Fruit fly (Drosophila melanogaster): ENCODE measurements around the gene CG11630.

The CG11630 gene

DNA sequence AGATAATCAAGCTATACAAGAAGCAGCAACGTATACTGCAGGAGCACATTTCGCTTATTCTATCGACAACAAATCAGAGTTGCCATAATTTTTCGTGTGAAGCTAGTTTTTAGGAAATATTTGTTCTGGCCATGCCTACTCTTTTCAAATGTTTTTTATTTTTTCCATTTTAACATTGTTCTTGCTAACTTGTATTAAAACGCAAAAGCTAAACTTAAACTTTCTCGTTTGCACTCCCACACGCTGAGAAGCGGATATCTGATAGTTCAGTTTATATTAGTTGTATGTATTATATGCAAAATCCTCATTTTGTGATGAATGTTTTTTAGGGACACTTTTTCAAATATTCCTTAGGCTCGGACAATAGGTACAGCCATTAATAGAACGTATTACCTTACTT is at the start of gene CG11630:
Gene CG11630, minus strand, starts transcription at position 101 of the 400 bp plus-strand sequence.
- TF ChIP-seq br (GFP tag; optimal IDR thresholded peaks at IDR 0.05) (no peak), Hnf4 (GFP tag; optimal IDR thresholded peaks at IDR 0.05) (no peak), dl (GFP tag; optimal IDR thresholded peaks at IDR 0.05; ENCODE audit: insufficient read depth in 1 of 2, partially characterized antibody in 2 of 2) (no peak), Myc (optimal IDR thresholded peaks at IDR 0.05) (no peak), CG32264 (GFP tag; optimal IDR thresholded peaks at IDR 0.05) (no peak), N (GFP tag; optimal IDR thresholded peaks at IDR 0.05) (no peak), h (GFP tag; optimal IDR thresholded peaks at IDR 0.05) (no peak), lola (GFP tag; optimal IDR thresholded peaks at IDR 0.05) (no peak), GATAd (GFP tag; optimal IDR thresholded peaks at IDR 0.05) (no peak), Mio (GFP tag; optimal IDR thresholded peaks at IDR 0.05) (no peak)

dm6 chr2L:21832200-21832831 is 48.5 kb upstream of the CG11630 start:
- TF ChIP-seq foxo (GFP tag; optimal IDR thresholded peaks at IDR 0.05) (no peak), psq (GFP tag; optimal IDR thresholded peaks at IDR 0.05) (no peak)

- no peak for TF ChIP-seq lola (GFP tag; optimal IDR thresholded peaks at IDR 0.05)
- no peak for TF ChIP-seq foxo (GFP tag; optimal IDR thresholded peaks at IDR 0.05)
- no peak for TF ChIP-seq Vsx2 (GFP tag; optimal IDR thresholded peaks at IDR 0.05; ENCODE audit: partially characterized antibody)
- TF ChIP-seq Jra (GFP tag; optimal IDR thresholded peaks at IDR 0.05): no peak
- no peak for TF ChIP-seq rgr (GFP tag; optimal IDR thresholded peaks at IDR 0.05)
- TF ChIP-seq woc (GFP tag; optimal IDR thresholded peaks at IDR 0.05): no peak
- no peak for TF ChIP-seq OdsH (GFP tag; optimal IDR thresholded peaks at IDR 0.05)
- no peak for TF ChIP-seq br (GFP tag; optimal IDR thresholded peaks at IDR 0.05)
- TF ChIP-seq jim (GFP tag; optimal IDR thresholded peaks at IDR 0.05): no peak
These were observed 46.5 kb upstream of the CG11630 start for dm6 chr2L:21830317-21830716.

dm6 chr2L:21828791-21829184 is 44.9 kb upstream of the CG11630 start:
- TF ChIP-seq woc (GFP tag; optimal IDR thresholded peaks at IDR 0.05) (no peak), Sp1 (GFP tag; optimal IDR thresholded peaks at IDR 0.05) (no peak), Mio (GFP tag; optimal IDR thresholded peaks at IDR 0.05) (no peak), HLH106 (tag; optimal IDR thresholded peaks at IDR 0.05) (no peak), GATAd (GFP tag; optimal IDR thresholded peaks at IDR 0.05) (no peak), Abd-B (GFP tag; optimal IDR thresholded peaks at IDR 0.05) (no peak), Myc (optimal IDR thresholded peaks at IDR 0.05) (no peak), N (GFP tag; optimal IDR thresholded peaks at IDR 0.05) (no peak), fru (GFP tag; optimal IDR thresholded peaks at IDR 0.05) (no peak), sv (GFP tag; optimal IDR thresholded peaks at IDR 0.05) (no peak), Hnf4 (GFP tag; optimal IDR thresholded peaks at IDR 0.05) (no peak), Vsx2 (GFP tag; optimal IDR thresholded peaks at IDR 0.05; ENCODE audit: partially characterized antibody) (no peak), Dif (GFP tag; optimal IDR thresholded peaks at IDR 0.05; ENCODE audit: partially characterized antibody) (no peak), psq (GFP tag; optimal IDR thresholded peaks at IDR 0.05) (no peak)

DNA sequence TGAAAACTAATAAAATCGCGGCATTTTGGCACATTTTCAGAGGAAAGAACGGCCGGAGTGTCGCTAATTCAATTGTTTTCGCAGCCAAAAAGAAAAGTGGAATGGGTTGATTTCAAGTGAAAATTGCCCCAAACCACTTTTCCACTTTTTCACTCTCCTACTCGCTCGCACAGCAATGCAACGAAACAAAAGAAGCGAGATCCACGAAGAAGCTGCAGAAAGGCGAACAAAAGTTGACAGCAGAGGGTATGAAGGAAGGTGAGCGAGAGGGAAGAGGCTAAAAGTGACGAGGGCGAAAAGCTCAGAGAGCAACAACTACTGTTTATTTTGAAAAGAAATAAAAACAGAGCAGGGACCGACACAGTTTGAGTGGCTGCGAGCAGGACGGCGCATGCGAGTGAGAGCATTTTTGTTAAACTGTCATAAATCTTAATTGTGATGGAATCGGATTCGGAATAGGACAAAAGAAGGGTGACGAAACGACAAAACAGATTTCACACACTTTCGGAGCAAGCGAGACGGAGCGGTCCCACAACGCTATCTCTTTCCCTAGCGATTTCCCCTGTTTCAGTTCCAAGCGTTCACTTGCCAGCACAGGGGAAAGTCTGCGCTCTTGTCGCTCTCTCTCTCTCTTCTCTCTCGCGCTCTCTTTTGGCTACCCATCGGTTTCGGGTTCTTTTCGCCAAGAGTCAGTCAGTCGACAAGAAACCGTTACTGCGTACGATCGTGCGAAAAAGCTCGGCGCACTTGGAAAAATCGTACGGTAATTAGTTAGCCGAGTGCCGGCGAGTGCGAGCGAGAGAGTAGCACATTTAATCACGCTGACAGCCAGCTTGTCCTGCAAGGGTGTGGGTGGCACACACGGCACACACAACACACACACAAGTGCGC is 44.3 kb upstream of the CG11630 start, which contains the start of gene tsh:
Gene tsh, plus strand, starts transcription at position 694 of the 891 bp plus-strand sequence.
- TF ChIP-seq Hr83 (GFP tag; optimal IDR thresholded peaks at IDR 0.05; ENCODE audit: poor library complexity, severe bottlenecking) (no peak), HLH106 (tag; optimal IDR thresholded peaks at IDR 0.05) (no peak), sv (GFP tag; optimal IDR thresholded peaks at IDR 0.05) (no peak), psq (GFP tag; optimal IDR thresholded peaks at IDR 0.05) (peak; percentile 65), CG9705 (GFP tag; optimal IDR thresholded peaks at IDR 0.05) (no peak), brk (GFP tag; optimal IDR thresholded peaks at IDR 0.05) (no peak), pan (optimal IDR thresholded peaks at IDR 0.05) (no peak), br (GFP tag; optimal IDR thresholded peaks at IDR 0.05) (no peak), Rel (GFP tag; optimal IDR thresholded peaks at IDR 0.05) (no peak), Rel (tag; optimal IDR thresholded peaks at IDR 0.05) (no peak), tai (GFP tag; optimal IDR thresholded peaks at IDR 0.05) (no peak), Hr78 (GFP tag; optimal IDR thresholded peaks at IDR 0.05) (no peak), Dif (GFP tag; optimal IDR thresholded peaks at IDR 0.05; ENCODE audit: partially characterized antibody) (peak; percentile 86), N (GFP tag; optimal IDR thresholded peaks at IDR 0.05) (no peak), Hnf4 (GFP tag; optimal IDR thresholded peaks at IDR 0.05) (no peak), h (GFP tag; optimal IDR thresholded peaks at IDR 0.05) (peak; percentile 2), fru (GFP tag; optimal IDR thresholded peaks at IDR 0.05) (peak; percentile 56), Sp1 (GFP tag; optimal IDR thresholded peaks at IDR 0.05) (no peak), dl (GFP tag; optimal IDR thresholded peaks at IDR 0.05; ENCODE audit: insufficient read depth in 1 of 2, partially characterized antibody in 2 of 2) (peak; percentile 56 to 67), woc (GFP tag; optimal IDR thresholded peaks at IDR 0.05) (no peak), CrebA (GFP tag; optimal IDR thresholded peaks at IDR 0.05; ENCODE audit: borderline replicate concordance) (peak; percentile 10), rgr (GFP tag; optimal IDR thresholded peaks at IDR 0.05) (no peak), Abd-B (GFP tag; optimal IDR thresholded peaks at IDR 0.05) (no peak), foxo (GFP tag; optimal IDR thresholded peaks at IDR 0.05) (no peak), GATAd (GFP tag; optimal IDR thresholded peaks at IDR 0.05) (no peak), Vsx2 (GFP tag; optimal IDR thresholded peaks at IDR 0.05; ENCODE audit: partially characterized antibody) (peak; percentile 89), dmrt93B (GFP tag; optimal IDR thresholded peaks at IDR 0.05) (no peak), ey (GFP tag; optimal IDR thresholded peaks at IDR 0.05) (no peak), dsf (GFP tag; optimal IDR thresholded peaks at IDR 0.05; ENCODE audit: borderline replicate concordance) (no peak), CG32264 (GFP tag; optimal IDR thresholded peaks at IDR 0.05) (no peak)

Measured in whole organism, wandering third instar larva.